Worm (Caenorhabditis elegans) whole organism, L3 larva: ENCODE data around the gene K02C4.5.

Source experiments
- R02D3.7 ChIP-seq: fragments of 150-350 bp; optimal IDR thresholded peaks from 2 replicates; lab custom pipeline; 2014; ENCODE audit warnings: missing biosample characterization, missing genetic modification characterization
- ama-1 ChIP-seq: fragments of 150-350 bp; optimal IDR thresholded peaks from 2 replicates; lab custom pipeline; 2018
- ceh-16 ChIP-seq: sonication (generic microtip); optimal IDR thresholded peaks from 2 replicates; lab custom pipeline; 2017; ENCODE audit warnings: missing biosample characterization, missing genetic modification characterization
- ceh-28 ChIP-seq: fragments of 150-350 bp; optimal IDR thresholded peaks from 2 replicates; lab custom pipeline; 2014; ENCODE audit warnings: missing biosample characterization, missing genetic modification reagents, missing genetic modification characterization
- ceh-9 ChIP-seq: sonication (generic microtip); optimal IDR thresholded peaks from 2 replicates; lab custom pipeline; 2018; ENCODE audit warnings: missing biosample characterization, missing genetic modification characterization
- daf-12 ChIP-seq: fragments of 150-350 bp; optimal IDR thresholded peaks from 2 replicates; lab custom pipeline; 2014; ENCODE audit warnings: missing biosample characterization, missing genetic modification reagents, missing genetic modification characterization
- egl-27 ChIP-seq: sonication (generic microtip); optimal IDR thresholded peaks from 4 replicates; lab custom pipeline; 2017; ENCODE audit warnings: missing biosample characterization, missing genetic modification reagents, missing genetic modification characterization
- egl-5 ChIP-seq: fragments of 150-350 bp; optimal IDR thresholded peaks from 2 replicates; lab custom pipeline; 2017; ENCODE audit warnings: missing biosample characterization, missing genetic modification reagents, missing genetic modification characterization, inconsistent platforms
- elt-1 ChIP-seq: fragments of 150-350 bp; optimal IDR thresholded peaks from 2 replicates; lab custom pipeline; 2014; ENCODE audit warnings: missing biosample characterization, missing genetic modification characterization
- elt-2 ChIP-seq: sonication (generic microtip); optimal IDR thresholded peaks from 2 replicates; lab custom pipeline; 2016; ENCODE audit warnings: missing genetic modification reagents, mild to moderate bottlenecking, missing genetic modification characterization, missing compliant biosample characterization
- elt-3 ChIP-seq, 3 experiments: fragments of 150-350 bp in 1 of 3; sonication (generic microtip) in 2 of 3; optimal IDR thresholded peaks; 2 replicates in 2 of 3; 4 replicates in 1 of 3; lab custom pipeline; 2014 to 2017; ENCODE audit warnings: missing biosample characterization in 3 of 3, missing genetic modification characterization in 3 of 3
- fos-1 ChIP-seq: fragments of 150-350 bp; optimal IDR thresholded peaks from 2 replicates; lab custom pipeline; 2014; ENCODE audit warnings: missing biosample characterization, missing genetic modification characterization
- hmg-11 ChIP-seq: sonication (generic microtip); optimal IDR thresholded peaks from 2 replicates; lab custom pipeline; 2016; ENCODE audit warnings: missing genetic modification characterization, missing compliant biosample characterization
- jun-1 ChIP-seq: fragments of 150-350 bp; optimal IDR thresholded peaks from 2 replicates; lab custom pipeline; 2014; ENCODE audit warnings: missing biosample characterization, missing genetic modification reagents, missing genetic modification characterization
- lin-15B ChIP-seq: fragments of 150-350 bp; optimal IDR thresholded peaks from 2 replicates; lab custom pipeline; 2014; ENCODE audit warnings: missing biosample characterization, missing genetic modification characterization
- lin-39 ChIP-seq: fragments of 150-350 bp; optimal IDR thresholded peaks from 2 replicates; lab custom pipeline; 2018; ENCODE audit warnings: missing biosample characterization, missing genetic modification reagents, missing genetic modification characterization
- lsy-12 ChIP-seq: sonication (generic microtip); optimal IDR thresholded peaks from 2 replicates; lab custom pipeline; 2016; ENCODE audit warnings: mild to moderate bottlenecking, missing genetic modification characterization, missing compliant biosample characterization
- mdl-1 ChIP-seq: fragments of 150-350 bp; optimal IDR thresholded peaks from 2 replicates; lab custom pipeline; 2014; ENCODE audit warnings: missing biosample characterization, missing genetic modification characterization
- mml-1 ChIP-seq: fragments of 150-350 bp; sonication (generic microtip); optimal IDR thresholded peaks from 3 replicates; lab custom pipeline; 2014; ENCODE audit warnings: missing biosample characterization, missing genetic modification characterization
- nfya-1 ChIP-seq: sonication (generic microtip); optimal IDR thresholded peaks from 2 replicates; lab custom pipeline; 2017; ENCODE audit warnings: missing genetic modification characterization, mild to moderate bottlenecking, missing compliant biosample characterization, antibody characterized with exemption, moderate library complexity; ENCODE audit not compliant: insufficient read depth
- nhr-11 ChIP-seq: fragments of 150-350 bp; optimal IDR thresholded peaks from 2 replicates; lab custom pipeline; 2014; ENCODE audit warnings: missing biosample characterization, missing genetic modification characterization
- nhr-23 ChIP-seq: fragments of 150-350 bp; optimal IDR thresholded peaks from 2 replicates; lab custom pipeline; 2014; ENCODE audit warnings: missing biosample characterization, missing genetic modification reagents, missing genetic modification characterization
- nhr-237 ChIP-seq: fragments of 150-350 bp; optimal IDR thresholded peaks from 2 replicates; lab custom pipeline; 2014; ENCODE audit warnings: missing biosample characterization, missing genetic modification characterization
- nhr-25 ChIP-seq: sonication (generic microtip); optimal IDR thresholded peaks from 2 replicates; lab custom pipeline; 2017; ENCODE audit warnings: missing biosample characterization, missing genetic modification characterization
- nhr-43 ChIP-seq: sonication (generic microtip); optimal IDR thresholded peaks from 2 replicates; lab custom pipeline; 2016; ENCODE audit warnings: mild to moderate bottlenecking, missing genetic modification characterization, missing compliant biosample characterization; ENCODE audit not compliant: poor library complexity, severe bottlenecking
- nhr-67 ChIP-seq: fragments of 150-350 bp; optimal IDR thresholded peaks from 2 replicates; lab custom pipeline; 2014; ENCODE audit warnings: missing biosample characterization, missing genetic modification characterization
- nhr-77 ChIP-seq: fragments of 150-350 bp; optimal IDR thresholded peaks from 2 replicates; lab custom pipeline; 2014; ENCODE audit warnings: missing biosample characterization, missing genetic modification characterization
- pha-4 ChIP-seq: fragments of 150-350 bp; optimal IDR thresholded peaks from 2 replicates; lab custom pipeline; 2014; ENCODE audit warnings: missing biosample characterization, missing genetic modification reagents, missing genetic modification characterization
- pqm-1 ChIP-seq: fragments of 150-350 bp; optimal IDR thresholded peaks from 2 replicates; lab custom pipeline; 2017; ENCODE audit warnings: missing biosample characterization, missing genetic modification characterization, inconsistent platforms
- sea-2 ChIP-seq: fragments of 150-350 bp; sonication (generic microtip); optimal IDR thresholded peaks from 4 replicates; lab custom pipeline; 2014; ENCODE audit warnings: missing biosample characterization, missing genetic modification reagents, missing genetic modification characterization
- skn-1 ChIP-seq: fragments of 150-350 bp; optimal IDR thresholded peaks from 2 replicates; lab custom pipeline; 2014; ENCODE audit warnings: missing biosample characterization, missing genetic modification characterization
- snpc-4 ChIP-seq: fragments of 150-350 bp; optimal IDR thresholded peaks from 2 replicates; lab custom pipeline; 2014; ENCODE audit warnings: missing biosample characterization, missing genetic modification characterization
- tbx-2 ChIP-seq: sonication (generic microtip); optimal IDR thresholded peaks from 2 replicates; lab custom pipeline; 2016; ENCODE audit warnings: mild to moderate bottlenecking, missing genetic modification characterization, missing compliant biosample characterization
- unc-62 ChIP-seq: fragments of 150-350 bp; sonication (generic microtip); optimal IDR thresholded peaks from 4 replicates; lab custom pipeline; 2014; ENCODE audit warnings: missing biosample characterization, missing genetic modification reagents, missing genetic modification characterization
- zag-1 ChIP-seq: fragments of 150-350 bp; optimal IDR thresholded peaks from 2 replicates; lab custom pipeline; 2014; ENCODE audit warnings: missing biosample characterization, missing genetic modification characterization
- ztf-4 ChIP-seq: fragments of 150-350 bp; optimal IDR thresholded peaks from 2 replicates; lab custom pipeline; 2014; ENCODE audit warnings: missing biosample characterization, missing genetic modification characterization

K02C4.5 gene

ce11 chrII:8071801-8072544 is 6.3 kb upstream of the K02C4.5 start (continued):
- TF ChIP-seq ztf-4 (tag; lab: Kevin White, UChicago) (no peak), sea-2 (GFP tag; lab: Kevin White, UChicago) (no peak), lsy-12 (tag; lab: Kevin White, UChicago) (no peak)
- TF ChIP-seq, all 47 proteins: peak for 13

ce11 chrII:8073222-8073621 is 5.0 kb upstream of the K02C4.5 start, which contains the start of gene gpcp-2:
gpcp-2 (minus strand) TSS chrII:8073374.
- TF ChIP-seq zag-1 (tag; lab: Kevin White, UChicago) (no peak), elt-2 (tag; lab: Kevin White, UChicago) (peak; percentile 82), pqm-1 (tag; lab: Kevin White, UChicago) (peak; percentile 32)

- TF ChIP-seq ceh-16 (tag; lab: Kevin White, UChicago) = no peak
- TF ChIP-seq fos-1 = no peak
- no peak for TF ChIP-seq tbx-2 (tag; lab: Kevin White, UChicago)
- TF ChIP-seq hmg-11 (tag; lab: Kevin White, UChicago) = no peak
- no peak for TF ChIP-seq mdl-1 (tag; lab: Kevin White, UChicago)
- no peak for TF ChIP-seq nhr-67 (tag; lab: Kevin White, UChicago)
- TF ChIP-seq lsy-12 (tag; lab: Kevin White, UChicago) = no peak
- peak; percentile 79 for TF ChIP-seq elt-2 (tag; lab: Kevin White, UChicago)
- TF ChIP-seq nhr-77 (tag; lab: Kevin White, UChicago) = no peak
- no peak for TF ChIP-seq R02D3.7 (tag; lab: Kevin White, UChicago)
- TF ChIP-seq nhr-11 (tag; lab: Kevin White, UChicago) = no peak
- TF ChIP-seq daf-12 = no peak
- no peak for TF ChIP-seq unc-62 (GFP tag; lab: Kevin White, UChicago)
- no peak for TF ChIP-seq lin-15B
- TF ChIP-seq ztf-4 (tag; lab: Kevin White, UChicago) = no peak
- no peak for TF ChIP-seq nfya-1
- no peak for TF ChIP-seq snpc-4
- peak; percentile 72 for TF ChIP-seq pqm-1 (tag; lab: Kevin White, UChicago)
These were observed 4.2 kb upstream of the K02C4.5 start for ce11 chrII:8074058-8074457.

DNA sequence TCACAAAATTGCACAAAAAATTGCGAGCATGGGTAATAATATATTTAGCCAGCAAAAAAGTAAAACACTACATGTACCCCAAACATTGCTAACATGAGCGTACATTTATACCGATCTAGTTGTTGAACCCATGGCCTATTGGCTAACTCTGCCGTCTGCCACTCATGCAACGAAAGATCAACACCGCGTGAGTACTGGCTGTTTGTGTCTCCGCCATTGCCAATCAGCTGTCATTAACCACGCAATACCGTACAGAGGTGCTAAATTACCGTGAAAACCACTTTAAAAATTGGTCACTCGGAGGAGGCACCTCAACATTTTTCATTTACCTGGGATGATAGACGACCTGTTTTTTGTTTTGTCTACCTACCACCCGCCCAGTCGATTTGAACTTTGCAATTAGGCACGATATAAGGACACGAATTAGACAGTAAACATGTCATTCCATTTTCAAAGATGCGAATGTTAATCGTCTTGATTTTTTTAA is 2.9 kb upstream of the K02C4.5 start, which contains the start of gene K02C4.2:
Gene K02C4.2, plus strand, starts transcription at position 437 of the 487 bp plus-strand sequence.
- TF ChIP-seq nhr-25 (peak; percentile 85), nhr-237 (tag; lab: Kevin White, UChicago) (no peak), ceh-28 (tag; lab: Kevin White, UChicago) (no peak), ceh-9 (tag; lab: Kevin White, UChicago) (no peak), nhr-43 (tag; lab: Kevin White, UChicago) (peak; percentile 61), ceh-16 (tag; lab: Kevin White, UChicago) (peak; percentile 38), elt-3 (tag; optimal IDR thresholded peaks at IDR 0.05; lab: Kevin White, UChicago) (peak in 2 of 3 experiments; percentile 18 to 56), lin-39 (tag; lab: Kevin White, UChicago) (peak; percentile 85), nhr-23 (tag; lab: Kevin White, UChicago) (peak; percentile 55), nhr-11 (tag; lab: Kevin White, UChicago) (no peak), pqm-1 (tag; lab: Kevin White, UChicago) (peak; percentile 55), elt-2 (tag; lab: Kevin White, UChicago) (peak; percentile 76), ztf-4 (tag; lab: Kevin White, UChicago) (peak; percentile 51), elt-1 (no peak), egl-27 (tag; lab: Kevin White, UChicago) (peak; percentile 86), jun-1 (tag; lab: Kevin White, UChicago) (peak; percentile 58), lsy-12 (tag; lab: Kevin White, UChicago) (peak; percentile 86), egl-5 (tag; lab: Kevin White, UChicago) (peak; percentile 67), nhr-77 (tag; lab: Kevin White, UChicago) (peak; percentile 52), mml-1 (tag; lab: Kevin White, UChicago) (no peak), skn-1 (tag; lab: Kevin White, UChicago) (peak; percentile 44), nfya-1 (peak; percentile 73), ama-1 (lab: Kevin White, UChicago) (peak; percentile 43), hmg-11 (tag; lab: Kevin White, UChicago) (peak; percentile 35), pha-4 (peak; percentile 82), tbx-2 (tag; lab: Kevin White, UChicago) (peak; percentile 60), R02D3.7 (tag; lab: Kevin White, UChicago) (peak; percentile 6), lin-15B (peak; percentile 36)
